Worm (Caenorhabditis elegans) whole organism, L1 larva: Measurements from ENCODE around the gene sto-3.

Experiments
- C04F5.9 ChIP-seq: sonication (generic microtip); optimal IDR thresholded peaks from 2 replicates; lab custom pipeline; 2016; ENCODE audit warnings: missing genetic modification characterization, missing compliant biosample characterization
- C34B4.2 ChIP-seq: sonication (generic microtip); optimal IDR thresholded peaks from 2 replicates; lab custom pipeline; 2017; ENCODE audit warnings: mild to moderate bottlenecking, missing genetic modification characterization, missing compliant biosample characterization
- Y116A8C.19 ChIP-seq: sonication (generic microtip); optimal IDR thresholded peaks from 2 replicates; lab custom pipeline; 2016; ENCODE audit warnings: missing compliant biosample characterization, missing genetic modification characterization, borderline replicate concordance
- aly-2 ChIP-seq: fragments of 150-350 bp; optimal IDR thresholded peaks from 2 replicates; lab custom pipeline; 2014; ENCODE audit warnings: missing biosample characterization, missing genetic modification characterization
- ceh-8 ChIP-seq: fragments of 200-800 bp; sonication (Bioruptor generic); optimal IDR thresholded peaks from 2 replicates; lab custom pipeline; 2018; ENCODE audit warnings: mild to moderate bottlenecking, missing genetic modification characterization, moderate library complexity, missing compliant biosample characterization
- ceh-82 ChIP-seq, 3 experiments: fragments of 150-350 bp in 1 of 3; sonication (generic microtip) in 2 of 3; optimal IDR thresholded peaks; 2 replicates each; lab custom pipeline; 2014 to 2017; ENCODE audit warnings: missing biosample characterization in 3 of 3, missing genetic modification characterization in 3 of 3
- ceh-88 ChIP-seq: fragments of 200-800 bp; sonication (Bioruptor generic); IDR thresholded peaks from 2 replicates; pipeline ENCODE4 v1.3.6; 2022; ENCODE audit warnings: missing genetic modification characterization, missing compliant biosample characterization
- ces-1 ChIP-seq: fragments of 150-350 bp; optimal IDR thresholded peaks from 2 replicates; lab custom pipeline; 2014; ENCODE audit warnings: missing biosample characterization, missing genetic modification reagents, missing genetic modification characterization
- dpl-1 ChIP-seq, 3 experiments: fragments of 150-350 bp in 2 of 3; sonication (generic microtip) in 1 of 3; optimal IDR thresholded peaks; 2 replicates each; lab custom pipeline; 2014 to 2017; ENCODE audit warnings: missing biosample characterization in 3 of 3, missing genetic modification characterization in 3 of 3, missing genetic modification reagents in 3 of 3
- dsc-1 ChIP-seq: sonication (generic microtip); optimal IDR thresholded peaks from 2 replicates; lab custom pipeline; 2016; ENCODE audit warnings: mild to moderate bottlenecking, missing genetic modification characterization, missing compliant biosample characterization
- elt-2 ChIP-seq: sonication (generic microtip); optimal IDR thresholded peaks from 2 replicates; lab custom pipeline; 2016; ENCODE audit warnings: missing genetic modification characterization, mild to moderate bottlenecking, inconsistent platforms, missing compliant biosample characterization, missing genetic modification reagents
- fkh-10 ChIP-seq: sonication (generic microtip); optimal IDR thresholded peaks from 2 replicates; lab custom pipeline; 2017; ENCODE audit warnings: missing biosample characterization, missing genetic modification reagents, missing genetic modification characterization
- fkh-4 ChIP-seq: sonication (generic microtip); optimal IDR thresholded peaks from 2 replicates; lab custom pipeline; 2016; ENCODE audit warnings: missing compliant biosample characterization, missing genetic modification characterization, borderline replicate concordance
- grh-1 ChIP-seq: fragments of 200-800 bp; sonication (Bioruptor generic); IDR thresholded peaks from 2 replicates; pipeline ENCODE4 v1.3.6; 2022; ENCODE audit warnings: missing genetic modification reagents, missing genetic modification characterization, missing compliant biosample characterization
- hlh-17 ChIP-seq: fragments of 200-800 bp; sonication (Bioruptor generic); optimal IDR thresholded peaks from 2 replicates; lab custom pipeline; 2018; ENCODE audit warnings: missing genetic modification characterization, mild to moderate bottlenecking, missing compliant biosample characterization, moderate library complexity, borderline replicate concordance
- hlh-4 ChIP-seq: sonication (generic microtip); optimal IDR thresholded peaks from 2 replicates; lab custom pipeline; 2016; ENCODE audit warnings: mild to moderate bottlenecking, missing genetic modification characterization, missing compliant biosample characterization
- hpl-2 ChIP-seq: fragments of 150-350 bp; optimal IDR thresholded peaks from 2 replicates; lab custom pipeline; 2014; ENCODE audit warnings: missing biosample characterization, missing genetic modification reagents, missing genetic modification characterization
- lin-13 ChIP-seq: fragments of 150-350 bp; optimal IDR thresholded peaks from 2 replicates; lab custom pipeline; 2014; ENCODE audit warnings: missing biosample characterization, missing genetic modification reagents, missing genetic modification characterization
- lin-15B ChIP-seq: fragments of 150-350 bp; sonication (generic microtip); optimal IDR thresholded peaks from 3 replicates; lab custom pipeline; 2014; ENCODE audit warnings: missing biosample characterization, missing genetic modification characterization
- lsy-2 ChIP-seq, 2 experiments: fragments of 150-350 bp; optimal IDR thresholded peaks; 2 replicates each; lab custom pipeline; 2014; ENCODE audit warnings: missing biosample characterization in 2 of 2, missing genetic modification characterization in 2 of 2
- mep-1 ChIP-seq: fragments of 150-350 bp; optimal IDR thresholded peaks from 2 replicates; lab custom pipeline; 2014; ENCODE audit warnings: missing biosample characterization, missing genetic modification characterization
- nhr-11 ChIP-seq: fragments of 150-350 bp; optimal IDR thresholded peaks from 2 replicates; lab custom pipeline; 2014; ENCODE audit warnings: missing biosample characterization, missing genetic modification characterization
- nhr-12 ChIP-seq: sonication (generic microtip); optimal IDR thresholded peaks from 2 replicates; lab custom pipeline; 2017; ENCODE audit warnings: missing biosample characterization, missing genetic modification characterization
- nhr-28 ChIP-seq: fragments of 150-350 bp; optimal IDR thresholded peaks from 2 replicates; lab custom pipeline; 2014; ENCODE audit warnings: missing biosample characterization, missing genetic modification characterization
- nhr-47 ChIP-seq: sonication (generic microtip); optimal IDR thresholded peaks from 2 replicates; lab custom pipeline; 2016; ENCODE audit warnings: mild to moderate bottlenecking, missing genetic modification characterization, moderate library complexity, missing compliant biosample characterization
- nhr-77 ChIP-seq: fragments of 150-350 bp; optimal IDR thresholded peaks from 2 replicates; lab custom pipeline; 2014; ENCODE audit warnings: missing biosample characterization, missing genetic modification characterization
- nhr-84 ChIP-seq: sonication (generic microtip); optimal IDR thresholded peaks from 2 replicates; lab custom pipeline; 2017; ENCODE audit warnings: missing biosample characterization, missing genetic modification characterization
- nhr-90 ChIP-seq: sonication (generic microtip); optimal IDR thresholded peaks from 2 replicates; lab custom pipeline; 2016; ENCODE audit warnings: mild to moderate bottlenecking, missing genetic modification characterization, missing compliant biosample characterization; ENCODE audit not compliant: poor library complexity
- pax-3 ChIP-seq: fragments of 200-800 bp; sonication (Bioruptor generic); optimal IDR thresholded peaks from 2 replicates; lab custom pipeline; 2018; ENCODE audit warnings: mild to moderate bottlenecking, missing genetic modification characterization, moderate library complexity, missing compliant biosample characterization
- pqm-1 ChIP-seq: sonication (generic microtip); optimal IDR thresholded peaks from 3 replicates; lab custom pipeline; 2017; ENCODE audit warnings: missing biosample characterization, missing genetic modification characterization
- rnt-1 ChIP-seq: sonication (generic microtip); optimal IDR thresholded peaks from 2 replicates; lab custom pipeline; 2016; ENCODE audit warnings: mild to moderate bottlenecking, missing genetic modification characterization, moderate library complexity, missing compliant biosample characterization
- snpc-4 ChIP-seq: fragments of 150-350 bp; optimal IDR thresholded peaks from 2 replicates; lab custom pipeline; 2014; ENCODE audit warnings: missing biosample characterization, missing genetic modification characterization
- sox-4 ChIP-seq: sonication (generic microtip); optimal IDR thresholded peaks from 2 replicates; lab custom pipeline; 2016; ENCODE audit warnings: missing genetic modification characterization, missing compliant biosample characterization
- swsn-7 ChIP-seq: sonication (generic microtip); optimal IDR thresholded peaks from 2 replicates; lab custom pipeline; 2016; ENCODE audit warnings: missing genetic modification characterization, missing compliant biosample characterization
- tbx-2 ChIP-seq: sonication (generic microtip); optimal IDR thresholded peaks from 2 replicates; lab custom pipeline; 2016; ENCODE audit warnings: missing genetic modification characterization, missing compliant biosample characterization
- tlp-1 ChIP-seq: fragments of 150-350 bp; optimal IDR thresholded peaks from 2 replicates; lab custom pipeline; 2014; ENCODE audit warnings: missing biosample characterization, missing genetic modification characterization
- unc-30 ChIP-seq: sonication (generic microtip); optimal IDR thresholded peaks from 2 replicates; lab custom pipeline; 2017; ENCODE audit warnings: missing biosample characterization, missing genetic modification characterization
- unc-62 ChIP-seq: fragments of 150-350 bp; optimal IDR thresholded peaks from 2 replicates; lab custom pipeline; 2014; ENCODE audit warnings: missing biosample characterization, missing genetic modification reagents, missing genetic modification characterization
- unc-86 ChIP-seq: sonication (generic microtip); optimal IDR thresholded peaks from 2 replicates; lab custom pipeline; 2016; ENCODE audit warnings: missing genetic modification characterization, missing compliant biosample characterization
- unc-98 ChIP-seq: fragments of 200-800 bp; sonication (Bioruptor generic); IDR thresholded peaks from 2 replicates; pipeline ENCODE4 v1.3.6; 2022; ENCODE audit warnings: missing genetic modification characterization, missing compliant biosample characterization
- vab-15 ChIP-seq: sonication (generic microtip); optimal IDR thresholded peaks from 2 replicates; lab custom pipeline; 2017; ENCODE audit warnings: missing genotype, mild to moderate bottlenecking, missing genetic modification characterization, missing compliant biosample characterization
- xbp-1 ChIP-seq: sonication (generic microtip); optimal IDR thresholded peaks from 2 replicates; lab custom pipeline; 2016; ENCODE audit warnings: missing genetic modification characterization, missing compliant biosample characterization
- zip-4 ChIP-seq: fragments of 200-800 bp; sonication (Bioruptor generic); optimal IDR thresholded peaks from 2 replicates; lab custom pipeline; 2018; ENCODE audit warnings: mild to moderate bottlenecking, missing genetic modification characterization, moderate library complexity, missing compliant biosample characterization
- ztf-11 ChIP-seq, 2 experiments: sonication (generic microtip); optimal IDR thresholded peaks; 2 replicates each; lab custom pipeline; 2016 to 2017; ENCODE audit warnings: missing genetic modification characterization in 2 of 2, missing biosample characterization in 1 of 2, missing compliant biosample characterization in 1 of 2

The sto-3 gene

ce11 chrX:11603234-11604108 lies 18.4 kb downstream of the sto-3 start (continued):
- 0 out of 2 replicates have a peak, but pooled peaks have one; percentile 27 for TF ChIP-seq ceh-88 (GFP tag; lab: Robert Waterston, UW)
- TF ChIP-seq elt-2: peak; percentile 31
- TF ChIP-seq ceh-8 (GFP tag; lab: Kevin White, UChicago): no peak
- TF ChIP-seq xbp-1 (tag; lab: Kevin White, UChicago): peak; percentile 16
- no peak for TF ChIP-seq ztf-11 (tag; optimal IDR thresholded peaks at IDR 0.05; lab: Kevin White, UChicago)
- TF ChIP-seq unc-86 (tag; lab: Kevin White, UChicago): peak; percentile 24
- no peak for TF ChIP-seq snpc-4
- no peak for TF ChIP-seq unc-62 (GFP tag; lab: Kevin White, UChicago)
- TF ChIP-seq ces-1: no peak
- no peak for TF ChIP-seq nhr-84 (tag; lab: Kevin White, UChicago)
- no peak for TF ChIP-seq unc-30
- no peak for TF ChIP-seq vab-15 (tag; lab: Kevin White, UChicago)
- TF ChIP-seq nhr-47 (tag; lab: Kevin White, UChicago): peak; percentile 47
- peak; percentile 52 to 70 for TF ChIP-seq lsy-2 (tag; optimal IDR thresholded peaks at IDR 0.05; lab: Kevin White, UChicago)
- TF ChIP-seq Y116A8C.19 (tag; lab: Kevin White, UChicago): no peak
- TF ChIP-seq dpl-1 (GFP tag; optimal IDR thresholded peaks at IDR 0.05; lab: Kevin White, UChicago): no peak
- no peak for TF ChIP-seq grh-1
- TF ChIP-seq hlh-17: no peak
- TF ChIP-seq tlp-1: no peak
- no peak for TF ChIP-seq lin-15B (tag; lab: Kevin White, UChicago)
- peak; percentile 63 for TF ChIP-seq nhr-90 (tag; lab: Kevin White, UChicago)
- no peak for TF ChIP-seq swsn-7
- TF ChIP-seq nhr-77 (tag; lab: Kevin White, UChicago): no peak
- TF ChIP-seq ceh-82 (tag; optimal IDR thresholded peaks at IDR 0.05; lab: Kevin White, UChicago): no peak
- no peak for TF ChIP-seq tbx-2 (tag; lab: Kevin White, UChicago)
- TF ChIP-seq hpl-2: no peak
- TF ChIP-seq rnt-1 (tag; lab: Kevin White, UChicago): no peak
- no peak for TF ChIP-seq hlh-4 (tag; lab: Kevin White, UChicago)
- TF ChIP-seq pqm-1 (tag; lab: Kevin White, UChicago): no peak
- TF ChIP-seq nhr-28 (tag; lab: Kevin White, UChicago): no peak
- TF ChIP-seq nhr-12 (tag; lab: Kevin White, UChicago): no peak
- TF ChIP-seq aly-2 (tag; lab: Kevin White, UChicago): peak; percentile 78
- no peak for TF ChIP-seq zip-4
- no peak for TF ChIP-seq pax-3
- TF ChIP-seq C04F5.9: no peak
- no peak for TF ChIP-seq sox-4
- TF ChIP-seq unc-98: no peak
- no peak for TF ChIP-seq lin-13 (GFP tag; lab: Kevin White, UChicago)
- no peak for TF ChIP-seq nhr-11 (tag; lab: Kevin White, UChicago)

DNA sequence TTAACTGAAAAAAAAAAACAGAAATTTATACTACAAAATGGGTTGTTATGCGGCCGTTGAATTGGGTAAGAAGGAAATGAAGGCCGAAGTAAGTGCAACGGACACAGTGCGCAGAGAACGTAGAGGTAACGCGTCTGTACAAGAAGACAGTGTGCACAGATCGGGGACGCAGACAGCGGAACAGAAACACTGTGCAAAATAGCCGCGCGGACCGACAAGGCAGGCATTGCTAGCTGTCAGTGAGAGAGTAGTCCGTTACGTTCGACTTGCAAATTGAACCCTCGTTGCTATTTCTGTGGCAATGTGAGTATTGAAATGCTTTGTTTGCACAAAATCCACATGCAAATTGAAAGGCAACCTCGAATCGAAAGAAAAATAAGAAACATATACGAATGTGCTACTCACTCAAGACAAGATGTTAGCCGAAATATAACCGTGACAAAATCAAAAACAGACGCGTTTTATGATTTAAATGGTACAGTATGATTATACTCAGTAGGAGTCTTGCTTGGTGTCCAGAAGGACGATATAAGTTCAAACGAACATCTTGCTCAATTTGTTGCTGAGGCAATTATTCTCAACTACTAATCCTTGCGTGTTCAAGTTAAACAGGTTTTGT lies 21.3 kb downstream of the sto-3 start:
- TF ChIP-seq mep-1 (tag; lab: Kevin White, UChicago) (peak; percentile 17), C34B4.2 (tag; lab: Kevin White, UChicago) (no peak), dsc-1 (tag; lab: Kevin White, UChicago) (peak; percentile 67), fkh-10 (GFP tag; lab: Kevin White, UChicago) (no peak), fkh-4 (tag; lab: Kevin White, UChicago) (peak; percentile 0)
